Worm (Caenorhabditis elegans) whole organism, late embryonic: ENCODE measurements around the gene Y75B8A.32.

Experiments used
- F13H6.1 ChIP-seq: sonication (generic microtip); optimal IDR thresholded peaks from 2 replicates; lab custom pipeline; 2016; ENCODE audit warnings: missing genetic modification characterization, missing compliant biosample characterization
- T23F11.4 ChIP-seq: fragments of 200-800 bp; sonication (Bioruptor generic); optimal IDR thresholded peaks from 2 replicates; lab custom pipeline; 2018; ENCODE audit warnings: mild to moderate bottlenecking, missing genetic modification characterization, missing compliant biosample characterization
- ama-1 ChIP-seq: fragments of 150-350 bp; optimal IDR thresholded peaks from 2 replicates; lab custom pipeline; 2014
- fkh-10 ChIP-seq: fragments of 150-350 bp; optimal IDR thresholded peaks from 2 replicates; lab custom pipeline; 2014; ENCODE audit warnings: missing biosample characterization, missing genetic modification reagents, missing genetic modification characterization
- npax-4 ChIP-seq: sonication (generic microtip); optimal IDR thresholded peaks from 2 replicates; lab custom pipeline; 2016; ENCODE audit warnings: missing genetic modification characterization, missing compliant biosample characterization
- pha-4 ChIP-seq: fragments of 150-350 bp; optimal IDR thresholded peaks from 2 replicates; lab custom pipeline; 2018; ENCODE audit warnings: missing biosample characterization, missing genetic modification reagents, missing genetic modification characterization
- tbx-7 ChIP-seq: sonication (generic microtip); optimal IDR thresholded peaks from 2 replicates; lab custom pipeline; 2016; ENCODE audit warnings: missing genotype, missing genetic modification characterization, missing compliant biosample characterization
- ztf-16 ChIP-seq: sonication (generic microtip); optimal IDR thresholded peaks from 2 replicates; lab custom pipeline; 2017; ENCODE audit warnings: missing genetic modification characterization, missing compliant biosample characterization

- TF ChIP-seq T23F11.4 (GFP tag; lab: Kevin White, UChicago) (no peak), F13H6.1 (no peak), tbx-7 (tag; lab: Kevin White, UChicago) (no peak), npax-4 (tag; lab: Kevin White, UChicago) (no peak), pha-4 (tag; lab: Kevin White, UChicago) (no peak), ama-1 (no peak), fkh-10 (GFP tag; lab: Kevin White, UChicago) (no peak), ztf-16 (no peak)
These were observed 24.9 kb downstream of the Y75B8A.32 start, which contains the start of gene zip-1 for ce11 chrIII:12333445-12333844.
